Fruit fly (Drosophila melanogaster): ENCODE results near the gene CAH8.
A peak's percentile ranks its signal among the peaks of the same experiment; 100 is the strongest.

CAH8 gene

dm6 chr3R:22410537-22411360 is 21.2 kb upstream of the CAH8 start, which contains the start of the genes CG13850 and lqfR (continued):
- TF ChIP-seq CG12744 (GFP tag; optimal IDR thresholded peaks at IDR 0.05): peak; percentile 60
- TF ChIP-seq wor (GFP tag; IDR thresholded peaks at IDR 0.05): 0 out of 2 replicates have a peak, but pooled peaks have one; percentile 35
- peak; percentile 84 for TF ChIP-seq CG4424 (GFP tag; optimal IDR thresholded peaks at IDR 0.05)
- TF ChIP-seq prd (optimal IDR thresholded peaks at IDR 0.05): no peak
- peak; percentile 60; the same call in 2 of the 3 replicates for TF ChIP-seq prd (GFP tag; IDR thresholded peaks at IDR 0.05)
- peak; percentile 75 for TF ChIP-seq grau (tag; optimal IDR thresholded peaks at IDR 0.05)
- peak; percentile 77 for TF ChIP-seq CG9215 (GFP tag; IDR thresholded peaks at IDR 0.05)
- TF ChIP-seq amos (GFP tag; IDR thresholded peaks at IDR 0.05; ENCODE audit: partially characterized antibody): no peak
- peak; percentile 12 for TF ChIP-seq CG10565 (GFP tag; optimal IDR thresholded peaks at IDR 0.05)
- TF ChIP-seq Trl (optimal IDR thresholded peaks at IDR 0.05): no peak
- TF ChIP-seq Trl (GFP tag; optimal IDR thresholded peaks at IDR 0.05): peak; percentile 83
- TF ChIP-seq CG11247 (GFP tag; IDR thresholded peaks at IDR 0.05): peak; percentile 52; the same call in 1 of the 2 replicates
- TF ChIP-seq CG8290 (GFP tag; optimal IDR thresholded peaks at IDR 0.05): peak; percentile 81
- peak in 1 of 2 experiments; percentile 69 for TF ChIP-seq CG8290 (tag; optimal IDR thresholded peaks at IDR 0.05)
- peak; percentile 68 for TF ChIP-seq bab2 (GFP tag; optimal IDR thresholded peaks at IDR 0.05)
- peak; percentile 76 for TF ChIP-seq CG18262 (tag; optimal IDR thresholded peaks at IDR 0.05)
- no peak for TF ChIP-seq Optix (GFP tag; IDR thresholded peaks at IDR 0.05)
- peak; percentile 71 for TF ChIP-seq az2 (GFP tag; optimal IDR thresholded peaks at IDR 0.05)

- no peak for TF ChIP-seq CG8281 (tag; optimal IDR thresholded peaks at IDR 0.05)
- no peak for TF ChIP-seq Taf1 (GFP tag; IDR thresholded peaks at IDR 0.05)
- no peak for TF ChIP-seq Aef1 (GFP tag; IDR thresholded peaks at IDR 0.05)
- TF ChIP-seq ara (GFP tag; IDR thresholded peaks at IDR 0.05): no peak
- no peak for TF ChIP-seq TFAM (GFP tag; optimal IDR thresholded peaks at IDR 0.05)
- no peak for TF ChIP-seq az2 (GFP tag; optimal IDR thresholded peaks at IDR 0.05)
- TF ChIP-seq h (optimal IDR thresholded peaks at IDR 0.05): no peak
- no peak for TF ChIP-seq nom (GFP tag; optimal IDR thresholded peaks at IDR 0.05)
- TF ChIP-seq stc (GFP tag; IDR thresholded peaks at IDR 0.05): no peak
- TF ChIP-seq bab2 (GFP tag; optimal IDR thresholded peaks at IDR 0.05): no peak
- no peak for TF ChIP-seq dimm (GFP tag; IDR thresholded peaks at IDR 0.05)
- no peak for TF ChIP-seq CG3281 (GFP tag; optimal IDR thresholded peaks at IDR 0.05)
These were observed 16.1 kb upstream of the CAH8 start, which contains the start of gene CG13855 for dm6 chr3R:22405639-22406038. CG13855 (plus strand) TSS chr3R:22405939.

- TF ChIP-seq CG9437 (GFP tag; optimal IDR thresholded peaks at IDR 0.05) (no peak), Adf1 (GFP tag; IDR thresholded peaks at IDR 0.05) (peak; percentile 17; the same call in 1 of the 2 replicates)
These were observed 12.8 kb upstream of the CAH8 start, which contains the start of gene CG13856 for dm6 chr3R:22402355-22402754. CG13856 (plus strand) TSS chr3R:22402655.

- TF ChIP-seq cad (GFP tag; optimal IDR thresholded peaks at IDR 0.05): no peak
- TF ChIP-seq Poxn (GFP tag; IDR thresholded peaks at IDR 0.05): no peak
- no peak for TF ChIP-seq CG10543 (GFP tag; optimal IDR thresholded peaks at IDR 0.05)
- no peak for TF ChIP-seq Gsc (GFP tag; IDR thresholded peaks at IDR 0.05)
- TF ChIP-seq HmgD (GFP tag; optimal IDR thresholded peaks at IDR 0.05): no peak
- TF ChIP-seq CG9932 (GFP tag; IDR thresholded peaks at IDR 0.05): peak; percentile 68
- no peak for TF ChIP-seq pan (optimal IDR thresholded peaks at IDR 0.05)
- TF ChIP-seq pan (GFP tag; optimal IDR thresholded peaks at IDR 0.05 in 1 of 2, IDR thresholded peaks at IDR 0.05 in 1 of 2): peak in 1 of 2 experiments; percentile 40
- no peak for TF ChIP-seq CG34224 (GFP tag; IDR thresholded peaks at IDR 0.05; ENCODE audit: partially characterized antibody)
- no peak for TF ChIP-seq TFAM (GFP tag; optimal IDR thresholded peaks at IDR 0.05)
- no peak for TF ChIP-seq Spps (tag; optimal IDR thresholded peaks at IDR 0.05)
- TF ChIP-seq sd (tag; optimal IDR thresholded peaks at IDR 0.05): no peak
- no peak for TF ChIP-seq prd (optimal IDR thresholded peaks at IDR 0.05)
- peak; percentile 68 for TF ChIP-seq prd (GFP tag; IDR thresholded peaks at IDR 0.05)
- TF ChIP-seq CG7745 (tag; optimal IDR thresholded peaks at IDR 0.05): no peak
- no peak for TF ChIP-seq CG12219 (GFP tag; optimal IDR thresholded peaks at IDR 0.05)
- TF ChIP-seq CG8388 (GFP tag; optimal IDR thresholded peaks at IDR 0.05): no peak
- peak; percentile 29; the same call in 1 of the 2 replicates for TF ChIP-seq CG14014 (GFP tag; IDR thresholded peaks at IDR 0.05)
- TF ChIP-seq Blimp-1 (GFP tag; optimal IDR thresholded peaks at IDR 0.05): no peak
- TF ChIP-seq Sox100B (GFP tag; optimal IDR thresholded peaks at IDR 0.05): no peak
- TF ChIP-seq Optix (GFP tag; IDR thresholded peaks at IDR 0.05): no peak
These were observed 10.7 kb upstream of the CAH8 start for dm6 chr3R:22400246-22400645.

Measured in whole organism, embryonic.